Fruit fly (Drosophila melanogaster) Kc167 (cell line): ENCODE measurements around the gene bab1.

Experiments used
- Myc ChIP-seq: fragments of >200 bp; optimal IDR thresholded peaks from 2 replicates; lab custom pipeline; 2017; ENCODE audit warnings: missing external identifiers
- Sin3A ChIP-seq: fragments of >200 bp; optimal IDR thresholded peaks from 2 replicates; lab custom pipeline; 2018; ENCODE audit warnings: missing external identifiers
- h ChIP-seq: fragments of >200 bp; optimal IDR thresholded peaks from 3 replicates; lab custom pipeline; 2018; ENCODE audit warnings: missing external identifiers
- insv ChIP-seq: fragments of >200 bp; optimal IDR thresholded peaks from 3 replicates; lab custom pipeline; 2018; ENCODE audit warnings: missing external identifiers
- psq ChIP-seq: fragments of >200 bp; optimal IDR thresholded peaks from 2 replicates; lab custom pipeline; 2017; ENCODE audit warnings: missing external identifiers
- ttk ChIP-seq: sonication (Bioruptor generic); optimal IDR thresholded peaks from 2 replicates; lab custom pipeline; 2017; ENCODE audit warnings: missing external identifiers

The bab1 gene

dm6 chr3L:1102295-1102990 is 1.6 kb upstream of the bab1 start:
- no peak for TF ChIP-seq h (lab: Kevin White, UChicago)
- no peak for TF ChIP-seq ttk (lab: Kevin White, UChicago)
- no peak for TF ChIP-seq psq
- no peak for TF ChIP-seq Myc (lab: Kevin White, UChicago)
- TF ChIP-seq insv (lab: Kevin White, UChicago) = no peak
- TF ChIP-seq Sin3A (lab: Kevin White, UChicago) = no peak

- TF ChIP-seq Myc (lab: Kevin White, UChicago) (no peak), Sin3A (lab: Kevin White, UChicago) (no peak), ttk (lab: Kevin White, UChicago) (no peak), insv (lab: Kevin White, UChicago) (no peak), psq (no peak), h (lab: Kevin White, UChicago) (no peak)
These were observed 572 bp upstream of the bab1 start for dm6 chr3L:1101461-1101860.

- no peak for TF ChIP-seq h (lab: Kevin White, UChicago)
- no peak for TF ChIP-seq Myc (lab: Kevin White, UChicago)
- TF ChIP-seq Sin3A (lab: Kevin White, UChicago) = no peak
- TF ChIP-seq insv (lab: Kevin White, UChicago) = no peak
- TF ChIP-seq ttk (lab: Kevin White, UChicago) = no peak
- no peak for TF ChIP-seq psq
These were observed 1.9 kb downstream of the bab1 start for dm6 chr3L:1099012-1099411.

- no peak for TF ChIP-seq psq
- no peak for TF ChIP-seq Myc (lab: Kevin White, UChicago)
- TF ChIP-seq ttk (lab: Kevin White, UChicago) = no peak
These were observed 2.3 kb downstream of the bab1 start for dm6 chr3L:1098567-1098981.

dm6 chr3L:1096944-1097911 is 3.7 kb downstream of the bab1 start:
- TF ChIP-seq psq (no peak), insv (lab: Kevin White, UChicago) (no peak), h (lab: Kevin White, UChicago) (no peak), Myc (lab: Kevin White, UChicago) (no peak), ttk (lab: Kevin White, UChicago) (no peak), Sin3A (lab: Kevin White, UChicago) (no peak)

- TF ChIP-seq ttk (lab: Kevin White, UChicago) = no peak
- TF ChIP-seq Myc (lab: Kevin White, UChicago) = no peak
- TF ChIP-seq insv (lab: Kevin White, UChicago) = no peak
- no peak for TF ChIP-seq Sin3A (lab: Kevin White, UChicago)
- TF ChIP-seq h (lab: Kevin White, UChicago) = no peak
- TF ChIP-seq psq = no peak
These were observed 4.8 kb downstream of the bab1 start for dm6 chr3L:1095957-1096554.

dm6 chr3L:1094630-1095029 is 6.3 kb downstream of the bab1 start:
- TF ChIP-seq Sin3A (lab: Kevin White, UChicago) (no peak), h (lab: Kevin White, UChicago) (no peak), psq (no peak), insv (lab: Kevin White, UChicago) (no peak), Myc (lab: Kevin White, UChicago) (no peak), ttk (lab: Kevin White, UChicago) (no peak)

- TF ChIP-seq h (lab: Kevin White, UChicago) = no peak
- no peak for TF ChIP-seq Sin3A (lab: Kevin White, UChicago)
- no peak for TF ChIP-seq ttk (lab: Kevin White, UChicago)
- TF ChIP-seq insv (lab: Kevin White, UChicago) = no peak
- TF ChIP-seq psq = no peak
- no peak for TF ChIP-seq Myc (lab: Kevin White, UChicago)
These were observed 6.8 kb downstream of the bab1 start for dm6 chr3L:1094123-1094522.

DNA sequence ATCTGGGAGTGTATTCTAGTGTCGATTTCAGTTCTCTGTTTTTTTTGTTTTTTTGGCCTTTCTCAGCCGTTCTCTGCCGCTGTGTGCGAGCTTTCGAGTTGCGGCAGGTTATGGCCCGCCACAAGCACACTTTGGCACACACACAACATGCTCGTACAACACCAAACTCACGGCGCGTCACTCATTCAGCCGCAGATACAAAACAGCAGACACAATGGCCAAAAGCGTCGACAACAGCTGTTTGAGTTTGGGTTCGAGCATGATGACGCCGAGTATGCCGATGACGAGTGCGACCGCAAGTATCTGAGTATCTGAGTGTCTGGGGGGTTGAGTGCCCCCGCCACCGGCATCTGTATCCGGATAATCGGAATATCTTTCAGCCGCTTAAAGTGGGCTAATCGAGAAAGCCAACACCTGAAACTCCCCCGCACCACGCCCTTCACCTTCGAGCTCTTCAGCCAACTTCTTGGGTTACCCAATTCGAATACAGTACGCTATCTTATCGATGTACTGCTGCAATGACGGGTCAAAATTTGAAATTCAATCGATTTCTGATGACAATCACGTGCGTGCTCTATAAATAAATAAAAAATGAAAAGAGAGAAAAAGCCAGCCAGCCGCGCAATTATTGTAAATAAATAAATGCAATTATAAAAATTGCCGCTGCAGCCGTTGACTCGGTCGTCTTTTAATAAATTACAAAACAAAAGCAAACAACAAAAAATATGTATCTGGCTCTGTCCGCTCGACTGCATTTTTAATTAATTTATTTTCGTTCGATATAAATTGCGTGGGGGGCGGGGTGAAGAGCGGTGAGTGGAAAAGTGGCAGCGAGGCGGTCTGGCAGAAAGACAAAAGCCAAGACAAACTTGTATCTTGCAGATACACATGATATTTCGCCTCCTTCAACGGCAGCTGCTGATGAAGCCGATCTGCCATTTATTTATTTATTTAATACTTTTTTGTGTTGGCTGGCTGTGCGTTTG is 7.7 kb downstream of the bab1 start:
- no peak for TF ChIP-seq h (lab: Kevin White, UChicago)

DNA sequence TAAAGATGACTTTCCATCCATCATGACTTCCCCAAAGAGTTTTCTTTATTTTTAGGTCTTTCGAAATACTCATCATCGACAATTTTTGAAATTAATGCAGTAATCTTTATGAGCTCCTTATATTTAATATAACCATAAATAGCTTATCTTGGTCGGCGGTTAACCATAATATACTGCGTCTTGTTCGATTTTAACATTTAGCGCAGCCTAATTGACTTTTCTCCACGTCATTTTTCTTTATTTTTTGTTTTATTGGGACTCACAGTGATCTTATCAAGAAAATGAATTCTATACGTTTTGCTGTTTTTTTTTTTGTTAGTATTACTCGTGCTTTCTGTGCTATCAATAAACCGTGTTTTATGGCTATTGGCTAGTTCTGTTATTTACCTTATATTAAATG is 8.6 kb downstream of the bab1 start:
- TF ChIP-seq h (lab: Kevin White, UChicago) (no peak), ttk (lab: Kevin White, UChicago) (no peak), psq (no peak), insv (lab: Kevin White, UChicago) (no peak), Sin3A (lab: Kevin White, UChicago) (no peak), Myc (lab: Kevin White, UChicago) (no peak)
